Fruit fly (Drosophila melanogaster): Measurements from ENCODE around the gene CG32694.

Gene CG32694

DNA sequence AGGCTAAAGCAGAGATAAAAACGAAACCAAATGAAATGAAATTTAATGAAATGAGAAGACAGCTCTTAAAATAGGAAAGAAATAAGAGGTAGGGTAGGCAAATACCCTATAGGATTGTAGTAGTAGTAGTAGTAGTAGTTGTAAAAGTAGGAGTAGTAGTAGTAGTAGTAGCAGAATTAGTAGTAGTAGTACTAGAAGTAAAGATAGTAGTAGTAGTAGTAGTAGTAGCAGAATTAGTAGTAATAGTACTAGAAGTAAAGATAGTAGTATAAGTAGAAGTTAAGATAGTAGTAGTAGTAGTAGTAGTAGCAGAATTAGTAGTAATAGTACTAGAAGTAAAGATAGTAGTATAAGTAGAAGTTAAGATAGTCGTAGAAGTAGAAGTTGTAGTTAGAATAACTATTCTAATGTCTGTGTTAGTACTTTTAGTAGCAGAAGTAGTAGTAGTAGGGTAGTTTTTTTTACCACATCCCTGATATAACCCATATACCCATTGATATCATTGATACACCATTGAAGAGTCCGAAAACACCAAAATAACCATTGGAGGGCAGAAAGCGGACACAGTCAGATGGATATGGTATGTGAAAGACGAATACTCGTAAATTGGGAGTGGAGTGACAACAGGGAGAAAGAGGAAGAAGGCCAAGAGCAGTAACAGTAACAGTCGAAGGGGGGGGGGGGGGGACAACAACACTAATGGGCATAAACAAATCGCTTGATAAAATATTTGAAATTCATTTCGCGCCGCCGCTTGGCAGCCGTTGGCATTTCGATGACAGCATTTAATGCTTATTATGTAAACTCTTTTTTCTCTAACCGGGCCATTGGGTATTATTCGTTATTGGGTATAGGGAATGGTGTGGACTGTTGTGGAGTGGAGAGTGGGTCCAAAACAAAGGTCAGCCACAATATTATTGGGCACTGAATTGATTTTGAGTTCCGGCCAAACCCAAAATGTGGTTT is 25.5 kb downstream of the CG32694 start (continued):
- TF ChIP-seq Dp (GFP tag; optimal IDR thresholded peaks at IDR 0.05) (no peak), sd (tag; optimal IDR thresholded peaks at IDR 0.05) (peak; percentile 86), CG6272 (GFP tag; IDR thresholded peaks at IDR 0.05) (no peak), CG12769 (tag; optimal IDR thresholded peaks at IDR 0.05) (peak; percentile 49), Sry-δ (GFP tag; optimal IDR thresholded peaks at IDR 0.05) (no peak), CG2875 (GFP tag; optimal IDR thresholded peaks at IDR 0.05) (no peak), sima (GFP tag; optimal IDR thresholded peaks at IDR 0.05) (no peak), chif (GFP tag; optimal IDR thresholded peaks at IDR 0.05) (no peak), cad (GFP tag; optimal IDR thresholded peaks at IDR 0.05) (no peak), fd96Cb (tag; optimal IDR thresholded peaks at IDR 0.05) (no peak), Bdp1 (GFP tag; optimal IDR thresholded peaks at IDR 0.05) (no peak), CG6175 (GFP tag; IDR thresholded peaks at IDR 0.05) (no peak), usp (GFP tag; optimal IDR thresholded peaks at IDR 0.05) (no peak), HLH54F (GFP tag; optimal IDR thresholded peaks at IDR 0.05) (no peak), chn (GFP tag; optimal IDR thresholded peaks at IDR 0.05) (no peak), CG17385 (GFP tag; optimal IDR thresholded peaks at IDR 0.05) (peak; percentile 8), Fer2 (tag; optimal IDR thresholded peaks at IDR 0.05) (no peak), danr (GFP tag; IDR thresholded peaks at IDR 0.05) (no peak), CG6765 (GFP tag; optimal IDR thresholded peaks at IDR 0.05) (no peak), abd-A (tag; optimal IDR thresholded peaks at IDR 0.05) (peak; percentile 80), CG18599 (GFP tag; optimal IDR thresholded peaks at IDR 0.05) (no peak), nerfin-1 (tag; optimal IDR thresholded peaks at IDR 0.05) (no peak), CG8388 (GFP tag; optimal IDR thresholded peaks at IDR 0.05) (no peak), CG4424 (GFP tag; optimal IDR thresholded peaks at IDR 0.05) (peak; percentile 95), CG17612 (GFP tag; IDR thresholded peaks at IDR 0.05) (no peak), CG11456 (GFP tag; IDR thresholded peaks at IDR 0.05) (no peak), CG9609 (GFP tag; optimal IDR thresholded peaks at IDR 0.05) (no peak), Hmx (GFP tag; optimal IDR thresholded peaks at IDR 0.05) (no peak), yki (optimal IDR thresholded peaks at IDR 0.05) (no peak), kni (GFP tag; optimal IDR thresholded peaks at IDR 0.05) (peak; percentile 40), inv (GFP tag; IDR thresholded peaks at IDR 0.05; ENCODE audit: partially characterized antibody) (no peak), da (GFP tag; optimal IDR thresholded peaks at IDR 0.05) (no peak), Atf-2 (GFP tag; optimal IDR thresholded peaks at IDR 0.05) (no peak), trh (GFP tag; optimal IDR thresholded peaks at IDR 0.05) (no peak), CG3065 (GFP tag; optimal IDR thresholded peaks at IDR 0.05) (no peak), Ravus (GFP tag; IDR thresholded peaks at IDR 0.05) (no peak), vvl (GFP tag; IDR thresholded peaks at IDR 0.05) (peak; percentile 39; the same call in 1 of the 2 replicates), unpg (GFP tag; optimal IDR thresholded peaks at IDR 0.05) (no peak), Atf6 (GFP tag; IDR thresholded peaks at IDR 0.05) (no peak), CG1529 (GFP tag; optimal IDR thresholded peaks at IDR 0.05) (no peak), CG8290 (GFP tag; optimal IDR thresholded peaks at IDR 0.05) (no peak), CG8290 (tag; optimal IDR thresholded peaks at IDR 0.05) (no peak), CG2129 (GFP tag; IDR thresholded peaks at IDR 0.05; ENCODE audit: partially characterized antibody) (no peak), al (GFP tag; IDR thresholded peaks at IDR 0.05) (no peak), CG34376 (GFP tag; optimal IDR thresholded peaks at IDR 0.05) (no peak), seq (GFP tag; IDR thresholded peaks at IDR 0.05) (no peak), tx (GFP tag; optimal IDR thresholded peaks at IDR 0.05) (no peak), insv (GFP tag; optimal IDR thresholded peaks at IDR 0.05) (no peak), Fer3 (tag; optimal IDR thresholded peaks at IDR 0.05) (no peak), mam (GFP tag; optimal IDR thresholded peaks at IDR 0.05) (no peak), lilli (GFP tag; optimal IDR thresholded peaks at IDR 0.05) (no peak)
